Worm (Caenorhabditis elegans) whole organism, L4 larva: ENCODE results near the gene K02F6.7.

Experiments used
- F10B5.3 ChIP-seq: sonication (generic microtip); optimal IDR thresholded peaks from 2 replicates; lab custom pipeline; 2016; ENCODE audit warnings: mild to moderate bottlenecking, missing genetic modification characterization, missing compliant biosample characterization
- aly-2 ChIP-seq: sonication (generic microtip); optimal IDR thresholded peaks from 2 replicates; lab custom pipeline; 2018; ENCODE audit warnings: missing biosample characterization, missing genetic modification characterization
- dve-1 ChIP-seq: sonication (generic microtip); optimal IDR thresholded peaks from 2 replicates; lab custom pipeline; 2017; ENCODE audit warnings: antibody characterized with exemption, mild to moderate bottlenecking, missing genetic modification characterization, missing compliant biosample characterization; ENCODE audit not compliant: insufficient read depth
- egl-27 ChIP-seq: sonication (generic microtip); optimal IDR thresholded peaks from 3 replicates; lab custom pipeline; 2017; ENCODE audit warnings: missing biosample characterization, missing genetic modification reagents, missing genetic modification characterization
- lin-29 ChIP-seq: fragments of 200-800 bp; sonication (Bioruptor generic); IDR thresholded peaks from 2 replicates; pipeline ENCODE4 v1.3.6; 2022; ENCODE audit warnings: missing genetic modification reagents, missing genetic modification characterization, missing compliant biosample characterization
- lsy-2 ChIP-seq, 2 experiments: fragments of 150-350 bp in 1 of 2; sonication (generic microtip) in 1 of 2; optimal IDR thresholded peaks; 2 replicates each; lab custom pipeline; 2014 to 2017; ENCODE audit warnings: missing biosample characterization in 2 of 2, missing genetic modification characterization in 2 of 2
- nhr-237 ChIP-seq: sonication (generic microtip); optimal IDR thresholded peaks from 2 replicates; lab custom pipeline; 2017; ENCODE audit warnings: missing biosample characterization, missing genetic modification characterization
- pha-4 ChIP-seq, 2 experiments: fragments of 150-350 bp in 1 of 2; fragments of 200-800 bp in 1 of 2; sonication (Bioruptor generic) in 1 of 2; IDR thresholded peaks in 1 of 2; optimal IDR thresholded peaks in 1 of 2; 2 replicates each; pipeline versions ENCODE4 v1.3.6 to Lab custom; 2014 to 2022; ENCODE audit warnings: missing genetic modification characterization in 2 of 2, missing genetic modification reagents in 2 of 2, missing biosample characterization in 1 of 2, missing compliant biosample characterization in 1 of 2
- sdz-12 ChIP-seq: fragments of 200-800 bp; sonication (Bioruptor generic); optimal IDR thresholded peaks from 2 replicates; lab custom pipeline; 2018; ENCODE audit warnings: mild to moderate bottlenecking, missing genetic modification characterization, missing compliant biosample characterization
- tra-1 ChIP-seq: fragments of 200-800 bp; sonication (Bioruptor generic); IDR thresholded peaks from 2 replicates; pipeline ENCODE4 v1.3.6; 2022; ENCODE audit warnings: missing genetic modification reagents, missing genetic modification characterization, missing compliant biosample characterization
- ztf-11 ChIP-seq: fragments of 150-350 bp; optimal IDR thresholded peaks from 2 replicates; lab custom pipeline; 2014; ENCODE audit warnings: missing biosample characterization, missing genetic modification characterization

ce11 chrII:2537754-2538153, at the start of gene K02F6.7:
- TF ChIP-seq pha-4 (GFP tag; IDR thresholded peaks at IDR 0.05; lab: Robert Waterston, UW) (no peak), pha-4 (tag; optimal IDR thresholded peaks at IDR 0.05; lab: Kevin White, UChicago) (no peak), lin-29 (GFP tag; lab: Robert Waterston, UW) (no peak), F10B5.3 (tag; lab: Kevin White, UChicago) (no peak), lsy-2 (tag; optimal IDR thresholded peaks at IDR 0.05; lab: Kevin White, UChicago) (no peak), ztf-11 (no peak), aly-2 (tag; lab: Kevin White, UChicago) (no peak), nhr-237 (tag; lab: Kevin White, UChicago) (no peak), tra-1 (GFP tag; lab: Robert Waterston, UW) (no peak), dve-1 (tag; lab: Kevin White, UChicago) (no peak), egl-27 (no peak), sdz-12 (no peak)
